Worm (Caenorhabditis elegans): ENCODE measurements around the gene C29E4.14.

C29E4.14 gene

ce11 chrIII:7940819-7941218 lies 20.9 kb downstream of the C29E4.14 start, which contains the start of gene C29E4.12 (continued):
- TF ChIP-seq efl-1 (optimal IDR thresholded peaks at IDR 0.05), result peak; percentile 82 to 98
- TF ChIP-seq efl-1 (GFP tag; optimal IDR thresholded peaks at IDR 0.05 in 1 of 2), result peak; percentile 98 to 100
- no peak for TF ChIP-seq efl-3 (GFP tag; optimal IDR thresholded peaks at IDR 0.05)
- peak; percentile 84 for TF ChIP-seq nhr-47 (tag; optimal IDR thresholded peaks at IDR 0.05)
- TF ChIP-seq hpl-2 (GFP tag; optimal IDR thresholded peaks at IDR 0.05), result no peak
- no peak for TF ChIP-seq mef-2 (tag; optimal IDR thresholded peaks at IDR 0.05)
- no peak for TF ChIP-seq vab-15 (tag; optimal IDR thresholded peaks at IDR 0.05)
- TF ChIP-seq egl-13 (tag; optimal IDR thresholded peaks at IDR 0.05), result peak; percentile 26
- peak in 2 of 6 experiments; percentile 4 to 64 for TF ChIP-seq elt-3 (tag; optimal IDR thresholded peaks at IDR 0.05)
- no peak for TF ChIP-seq ces-1 (GFP tag; optimal IDR thresholded peaks at IDR 0.05)
- no peak for TF ChIP-seq nhr-12 (tag; optimal IDR thresholded peaks at IDR 0.05)
- TF ChIP-seq lir-3 (tag; optimal IDR thresholded peaks at IDR 0.05; ENCODE audit: poor library complexity), result peak; percentile 61
- peak; percentile 77 for TF ChIP-seq tbx-2 (tag; optimal IDR thresholded peaks at IDR 0.05)
- TF ChIP-seq isw-1 (GFP tag; IDR thresholded peaks at IDR 0.05), result peak; percentile 82
- peak; percentile 62 for TF ChIP-seq nhr-237 (tag; optimal IDR thresholded peaks at IDR 0.05)
- no peak for TF ChIP-seq unc-30 (tag; optimal IDR thresholded peaks at IDR 0.05)
- TF ChIP-seq ceh-63 (GFP tag; optimal IDR thresholded peaks at IDR 0.05), result no peak
- no peak for TF ChIP-seq pqm-1 (tag; optimal IDR thresholded peaks at IDR 0.05)
- TF ChIP-seq alr-1 (tag; optimal IDR thresholded peaks at IDR 0.05; ENCODE audit: borderline replicate concordance), result no peak
- no peak for TF ChIP-seq mab-9 (GFP tag; IDR thresholded peaks at IDR 0.05)
- peak in 1 of 2 experiments; percentile 66 for TF ChIP-seq mdl-1 (tag; optimal IDR thresholded peaks at IDR 0.05)
- no peak for TF ChIP-seq pag-3 (tag; optimal IDR thresholded peaks at IDR 0.05; ENCODE audit: borderline replicate concordance, insufficient read depth)
- TF ChIP-seq snpc-4 (tag; optimal IDR thresholded peaks at IDR 0.05), result peak; percentile 27
- TF ChIP-seq mep-1 (tag; optimal IDR thresholded peaks at IDR 0.05), result peak; percentile 52
- TF ChIP-seq ceh-8 (GFP tag; optimal IDR thresholded peaks at IDR 0.05), result no peak
- no peak for TF ChIP-seq sptf-1 (tag; optimal IDR thresholded peaks at IDR 0.05)
- peak; percentile 86 for TF ChIP-seq nhr-85 (tag)
- peak; percentile 63 for TF ChIP-seq C04F5.9 (tag; optimal IDR thresholded peaks at IDR 0.05)
- TF ChIP-seq ztf-11 (tag; optimal IDR thresholded peaks at IDR 0.05), result peak in 1 of 2 experiments; percentile 18
- peak; percentile 53 for TF ChIP-seq unc-86 (tag; optimal IDR thresholded peaks at IDR 0.05)
- peak; percentile 61 for TF ChIP-seq nhr-77 (tag; optimal IDR thresholded peaks at IDR 0.05)
- TF ChIP-seq blmp-1 (tag; optimal IDR thresholded peaks at IDR 0.05), result peak; percentile 51
- TF ChIP-seq fos-1 (tag; optimal IDR thresholded peaks at IDR 0.05), result peak; percentile 7
- no peak for TF ChIP-seq dsc-1 (tag; optimal IDR thresholded peaks at IDR 0.05)
- TF ChIP-seq nhr-76 (tag; optimal IDR thresholded peaks at IDR 0.05), result no peak
- TF ChIP-seq zip-4 (GFP tag; optimal IDR thresholded peaks at IDR 0.05), result peak; percentile 25
- TF ChIP-seq nhr-71 (tag; optimal IDR thresholded peaks at IDR 0.05), result peak; percentile 82
- peak; percentile 84 to 92 for TF ChIP-seq lsy-2 (tag; optimal IDR thresholded peaks at IDR 0.05)
- peak; percentile 41 for TF ChIP-seq lin-39 (tag; optimal IDR thresholded peaks at IDR 0.05)
- no peak for TF ChIP-seq ama-1 (optimal IDR thresholded peaks at IDR 0.05)
- TF ChIP-seq swsn-7 (tag; optimal IDR thresholded peaks at IDR 0.05), result peak; percentile 71
- no peak for TF ChIP-seq lin-14 (GFP tag; optimal IDR thresholded peaks at IDR 0.05)
- peak; percentile 70 for TF ChIP-seq nhr-90 (tag; optimal IDR thresholded peaks at IDR 0.05; ENCODE audit: poor library complexity)
- TF ChIP-seq nhr-11 (tag; optimal IDR thresholded peaks at IDR 0.05), result peak; percentile 59
- TF ChIP-seq ceh-88 (GFP tag; IDR thresholded peaks at IDR 0.05), result no peak
- TF ChIP-seq ceh-90 (tag; optimal IDR thresholded peaks at IDR 0.05), result peak; percentile 34
- peak; percentile 87 for TF ChIP-seq rnt-1 (tag; optimal IDR thresholded peaks at IDR 0.05)
- peak; percentile 74 for TF ChIP-seq nhr-20 (tag; optimal IDR thresholded peaks at IDR 0.05)
- TF ChIP-seq unc-130 (tag; optimal IDR thresholded peaks at IDR 0.05), result peak; percentile 40
